Worm (Caenorhabditis elegans): ENCODE data around the gene nspc-16.

Gene nspc-16

DNA sequence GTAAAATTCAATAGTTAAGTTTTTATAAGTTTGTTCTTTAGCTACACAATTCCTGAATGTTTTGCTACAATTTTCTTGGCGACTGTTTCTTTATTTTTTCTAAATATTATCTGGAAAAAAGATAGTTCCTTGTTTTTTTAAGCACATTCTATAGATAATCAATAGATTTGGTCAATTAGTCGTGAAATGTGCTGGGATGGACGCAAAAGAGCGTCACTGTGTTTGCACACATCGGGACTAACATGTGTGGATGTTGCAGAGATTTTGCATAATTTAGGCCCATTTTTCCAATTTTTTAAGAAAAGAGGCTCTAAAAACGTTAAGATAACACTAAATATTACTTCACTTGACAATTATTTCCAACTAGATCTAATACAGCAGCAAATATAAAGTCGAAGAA is 9.9 kb upstream of the nspc-16 start (continued):
- TF ChIP-seq unc-30 (tag; optimal IDR thresholded peaks at IDR 0.05) (no peak), pqm-1 (tag; optimal IDR thresholded peaks at IDR 0.05) (no peak), skn-1 (tag; optimal IDR thresholded peaks at IDR 0.05) (no peak), jun-1 (tag; optimal IDR thresholded peaks at IDR 0.05) (no peak), blmp-1 (tag; optimal IDR thresholded peaks at IDR 0.05) (peak; percentile 4), mab-9 (GFP tag; IDR thresholded peaks at IDR 0.05) (no peak), hpl-2 (GFP tag; optimal IDR thresholded peaks at IDR 0.05) (no peak), nhr-12 (tag; optimal IDR thresholded peaks at IDR 0.05) (no peak), irx-1 (tag; optimal IDR thresholded peaks at IDR 0.05) (peak; percentile 16), aly-2 (tag; optimal IDR thresholded peaks at IDR 0.05) (no peak), C16A3.4 (tag; optimal IDR thresholded peaks at IDR 0.05) (no peak), hlh-4 (tag; optimal IDR thresholded peaks at IDR 0.05) (no peak), ama-1 (optimal IDR thresholded peaks at IDR 0.05) (no peak), nhr-237 (tag; optimal IDR thresholded peaks at IDR 0.05) (no peak), dsc-1 (tag; optimal IDR thresholded peaks at IDR 0.05) (peak; percentile 84), lin-35 (GFP tag; optimal IDR thresholded peaks at IDR 0.05) (peak; percentile 2 to 14), ceh-88 (GFP tag; IDR thresholded peaks at IDR 0.05) (no peak), fkh-4 (tag; optimal IDR thresholded peaks at IDR 0.05; ENCODE audit: borderline replicate concordance) (no peak), lsy-2 (tag; optimal IDR thresholded peaks at IDR 0.05) (peak; percentile 45 to 46), isw-1 (GFP tag; IDR thresholded peaks at IDR 0.05) (no peak), nhr-84 (tag; optimal IDR thresholded peaks at IDR 0.05) (no peak), aha-1 (tag; optimal IDR thresholded peaks at IDR 0.05) (no peak), efl-1 (optimal IDR thresholded peaks at IDR 0.05) (peak; percentile 17 to 26), efl-1 (GFP tag; optimal IDR thresholded peaks at IDR 0.05 in 1 of 2) (peak in 1 of 2 experiments; percentile 91), vab-15 (tag; optimal IDR thresholded peaks at IDR 0.05) (no peak), elt-2 (tag; optimal IDR thresholded peaks at IDR 0.05) (no peak), sptf-1 (tag; optimal IDR thresholded peaks at IDR 0.05) (no peak), lir-3 (tag; optimal IDR thresholded peaks at IDR 0.05; ENCODE audit: poor library complexity) (no peak), elt-3 (tag; optimal IDR thresholded peaks at IDR 0.05) (no peak), nhr-47 (tag; optimal IDR thresholded peaks at IDR 0.05) (peak; percentile 44), zip-4 (GFP tag; optimal IDR thresholded peaks at IDR 0.05) (no peak), alr-1 (tag; optimal IDR thresholded peaks at IDR 0.05; ENCODE audit: borderline replicate concordance) (no peak)

ce11 chrX:14515028-14515427 is 8.3 kb upstream of the nspc-16 start, which contains the start of gene gcsh-1:
Gene gcsh-1 (minus strand): TSS chrX:14515073.
- TF ChIP-seq unc-130 (tag; optimal IDR thresholded peaks at IDR 0.05) (no peak), elt-2 (tag; optimal IDR thresholded peaks at IDR 0.05) (peak; percentile 50)

DNA sequence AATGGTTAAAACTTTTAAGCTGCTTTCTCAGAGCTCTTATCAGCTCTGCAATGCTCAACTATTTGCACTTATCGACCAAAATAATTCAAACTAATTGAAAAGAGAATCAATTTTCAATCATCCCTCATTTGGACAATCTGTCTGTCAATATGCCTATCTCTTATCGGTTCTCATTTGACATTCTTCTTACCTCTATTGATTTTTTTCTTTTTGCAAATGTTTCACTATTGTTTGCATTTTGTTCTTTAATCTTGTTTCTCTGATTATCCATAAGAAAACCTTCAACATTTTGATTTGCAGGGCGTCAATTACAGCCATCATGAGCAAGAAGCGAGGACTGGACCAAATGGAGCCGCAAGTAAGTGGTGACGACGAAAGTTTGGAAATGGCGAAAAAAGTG is 6.8 kb upstream of the nspc-16 start, which contains the start of gene D1025.10:
Gene D1025.10 (plus strand): TSS at position 301 of the 400 bp plus-strand sequence.
- TF ChIP-seq unc-62 (GFP tag; optimal IDR thresholded peaks at IDR 0.05) (no peak), skn-1 (tag; optimal IDR thresholded peaks at IDR 0.05) (no peak), lir-3 (tag; optimal IDR thresholded peaks at IDR 0.05; ENCODE audit: poor library complexity) (no peak), ets-5 (GFP tag; IDR thresholded peaks at IDR 0.05) (no peak), nhr-90 (tag; optimal IDR thresholded peaks at IDR 0.05; ENCODE audit: poor library complexity) (no peak), ceh-63 (GFP tag; optimal IDR thresholded peaks at IDR 0.05) (no peak), unc-86 (tag; optimal IDR thresholded peaks at IDR 0.05) (no peak), aha-1 (tag; optimal IDR thresholded peaks at IDR 0.05) (no peak), pag-3 (tag; optimal IDR thresholded peaks at IDR 0.05; ENCODE audit: borderline replicate concordance, insufficient read depth) (no peak), ceh-8 (GFP tag; optimal IDR thresholded peaks at IDR 0.05) (no peak), hpl-2 (GFP tag; optimal IDR thresholded peaks at IDR 0.05) (no peak), hlh-17 (GFP tag; optimal IDR thresholded peaks at IDR 0.05; ENCODE audit: borderline replicate concordance) (no peak), sox-4 (tag; optimal IDR thresholded peaks at IDR 0.05) (no peak), jun-1 (tag; optimal IDR thresholded peaks at IDR 0.05) (no peak), ztf-11 (tag; optimal IDR thresholded peaks at IDR 0.05) (no peak), efl-3 (GFP tag; optimal IDR thresholded peaks at IDR 0.05) (no peak), nhr-19 (GFP tag; conservative IDR thresholded peaks at IDR 0.05) (no peak), alr-1 (tag; optimal IDR thresholded peaks at IDR 0.05; ENCODE audit: borderline replicate concordance) (no peak)
